Worm (Caenorhabditis elegans) whole organism, midembryonic: ENCODE data around the gene zmp-2.

Source experiments
- cog-1 ChIP-seq: sonication (generic microtip); optimal IDR thresholded peaks from 2 replicates; lab custom pipeline; 2016; ENCODE audit warnings: missing genetic modification characterization, missing compliant biosample characterization
- flt-1 ChIP-seq: fragments of 200-800 bp; sonication (Bioruptor generic); IDR thresholded peaks from 2 replicates; pipeline ENCODE4 v1.3.6; 2022; ENCODE audit warnings: missing genetic modification characterization, missing compliant biosample characterization
- med-1 ChIP-seq: sonication (generic microtip); optimal IDR thresholded peaks from 2 replicates; lab custom pipeline; 2017; ENCODE audit warnings: missing genetic modification characterization, mild to moderate bottlenecking, missing compliant biosample characterization, antibody characterized with exemption, missing genetic modification reagents; ENCODE audit not compliant: insufficient read depth
- ztf-29 ChIP-seq: fragments of 200-800 bp; sonication (Bioruptor generic); IDR thresholded peaks from 2 replicates; pipeline ENCODE4 v1.3.6; 2022; ENCODE audit warnings: missing genetic modification reagents, missing genetic modification characterization, missing compliant biosample characterization

DNA sequence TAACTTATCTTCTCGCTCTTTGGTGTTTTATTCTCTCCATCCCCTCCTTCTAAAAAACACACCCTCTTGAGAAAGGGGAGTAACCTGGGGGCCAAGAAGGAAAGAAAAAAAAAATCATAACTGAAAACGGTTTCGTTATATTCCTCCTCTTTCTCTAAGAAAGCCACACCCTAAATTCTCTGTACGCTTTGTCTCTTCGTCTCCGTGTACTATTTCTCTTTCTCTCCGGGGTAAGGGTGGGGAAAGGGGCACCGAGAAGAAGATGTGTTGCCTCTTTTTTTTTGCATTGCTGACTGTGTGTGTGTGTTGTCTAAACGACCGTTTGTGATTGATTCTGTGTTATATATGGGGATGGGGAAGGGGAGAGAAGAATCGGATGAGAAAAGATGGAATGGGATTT, 20.0 kb downstream of the zmp-2 start:
- TF ChIP-seq cog-1 (tag; lab: Kevin White, UChicago): no peak
- TF ChIP-seq med-1: no peak
- no peak for TF ChIP-seq flt-1 (GFP tag; lab: Robert Waterston, UW)
- no peak for TF ChIP-seq ztf-29
